Worm (Caenorhabditis elegans) whole organism, L4 larva: ENCODE results near the gene B0272.4.

Source experiments
- F49E8.2 ChIP-seq: sonication (generic microtip); optimal IDR thresholded peaks from 2 replicates; lab custom pipeline; 2016; ENCODE audit warnings: missing compliant biosample characterization, mild to moderate bottlenecking, missing genetic modification characterization, borderline replicate concordance
- T26A8.4 ChIP-seq: fragments of 200-800 bp; sonication (Bioruptor generic); IDR thresholded peaks from 2 replicates; pipeline ENCODE4 v1.3.6; 2022; ENCODE audit warnings: missing genetic modification characterization, missing compliant biosample characterization
- aha-1 ChIP-seq: fragments of 150-350 bp; peaks from one replicate; lab custom pipeline; 2014; ENCODE audit warnings: missing biosample characterization, missing genetic modification characterization
- attf-4 ChIP-seq: sonication (generic microtip); optimal IDR thresholded peaks from 3 replicates; lab custom pipeline; 2017; ENCODE audit warnings: missing biosample characterization, missing genetic modification characterization
- ceh-20 ChIP-seq: fragments of 200-800 bp; sonication (Bioruptor generic); IDR thresholded peaks from 2 replicates; pipeline ENCODE4 v1.3.6; 2022; ENCODE audit warnings: missing genetic modification reagents, missing genetic modification characterization, missing compliant biosample characterization
- ctbp-1 ChIP-seq: fragments of 200-800 bp; sonication (Bioruptor generic); IDR thresholded peaks from 2 replicates; pipeline ENCODE4 v1.3.6; 2022; ENCODE audit warnings: missing genetic modification reagents, missing genetic modification characterization, missing compliant biosample characterization
- daf-12 ChIP-seq: fragments of 150-350 bp; optimal IDR thresholded peaks from 2 replicates; lab custom pipeline; 2014; ENCODE audit warnings: missing biosample characterization, missing genetic modification reagents, missing genetic modification characterization
- daf-16 ChIP-seq, 3 experiments: sonication (generic microtip); optimal IDR thresholded peaks; 2 replicates each; lab custom pipeline; 2016 to 2017; ENCODE audit warnings: missing genetic modification characterization in 3 of 3, missing genetic modification reagents in 3 of 3, mild to moderate bottlenecking in 2 of 3, missing compliant biosample characterization in 2 of 3, missing biosample characterization in 1 of 3, moderate library complexity in 1 of 3
- daf-19 ChIP-seq: fragments of 200-800 bp; sonication (Bioruptor generic); conservative IDR thresholded peaks from 2 replicates; pipeline ENCODE4 v1.3.6; 2022; ENCODE audit warnings: missing genetic modification characterization, missing compliant biosample characterization
- dmd-6 ChIP-seq: fragments of 200-800 bp; sonication (Bioruptor generic); IDR thresholded peaks from 2 replicates; pipeline ENCODE4 v1.3.6; 2022; ENCODE audit warnings: missing genetic modification reagents, missing genetic modification characterization, missing compliant biosample characterization
- dmd-8 ChIP-seq: fragments of 200-800 bp; sonication (Bioruptor generic); IDR thresholded peaks from 2 replicates; pipeline ENCODE4 v1.3.6; 2022; ENCODE audit warnings: missing genetic modification characterization, missing compliant biosample characterization
- dve-1 ChIP-seq: sonication (generic microtip); optimal IDR thresholded peaks from 2 replicates; lab custom pipeline; 2017; ENCODE audit warnings: antibody characterized with exemption, mild to moderate bottlenecking, missing genetic modification characterization, missing compliant biosample characterization; ENCODE audit not compliant: insufficient read depth
- fos-1 ChIP-seq: fragments of 150-350 bp; optimal IDR thresholded peaks from 2 replicates; lab custom pipeline; 2014; ENCODE audit warnings: missing biosample characterization, missing genetic modification characterization
- hlh-11 ChIP-seq: fragments of 200-800 bp; sonication (Bioruptor generic); optimal IDR thresholded peaks from 2 replicates; lab custom pipeline; 2018; ENCODE audit warnings: mild to moderate bottlenecking, missing genetic modification characterization, missing compliant biosample characterization
- hlh-30 ChIP-seq: sonication (generic microtip); optimal IDR thresholded peaks from 2 replicates; lab custom pipeline; 2017; ENCODE audit warnings: antibody characterized with exemption, mild to moderate bottlenecking, missing genetic modification characterization, missing compliant biosample characterization; ENCODE audit not compliant: insufficient read depth
- jun-1 ChIP-seq: fragments of 150-350 bp; optimal IDR thresholded peaks from 2 replicates; lab custom pipeline; 2014; ENCODE audit warnings: missing biosample characterization, missing genetic modification reagents, missing genetic modification characterization
- lin-38 ChIP-seq: fragments of 200-800 bp; sonication (Bioruptor generic); IDR thresholded peaks from 2 replicates; pipeline ENCODE4 v1.3.6; 2022; ENCODE audit warnings: missing genetic modification reagents, missing genetic modification characterization, missing compliant biosample characterization
- lin-39 ChIP-seq: fragments of 150-350 bp; optimal IDR thresholded peaks from 2 replicates; lab custom pipeline; 2014; ENCODE audit warnings: missing biosample characterization, missing genetic modification reagents, missing genetic modification characterization
- madf-9 ChIP-seq: fragments of 200-800 bp; sonication (Bioruptor generic); conservative IDR thresholded peaks from 2 replicates; pipeline ENCODE4 v1.3.6; 2022; ENCODE audit warnings: missing genetic modification reagents, missing genetic modification characterization, missing compliant biosample characterization
- mep-1 ChIP-seq: fragments of 150-350 bp; sonication (generic microtip); optimal IDR thresholded peaks from 3 replicates; lab custom pipeline; 2014; ENCODE audit warnings: missing biosample characterization, missing genetic modification characterization
- nhr-111 ChIP-seq: fragments of 200-800 bp; sonication (Bioruptor generic); optimal IDR thresholded peaks from 2 replicates; lab custom pipeline; 2018; ENCODE audit warnings: mild to moderate bottlenecking, missing genetic modification characterization, missing compliant biosample characterization
- nhr-28 ChIP-seq: fragments of 150-350 bp; optimal IDR thresholded peaks from 2 replicates; lab custom pipeline; 2014; ENCODE audit warnings: missing biosample characterization, missing genetic modification characterization
- nhr-48 ChIP-seq: sonication (generic microtip); optimal IDR thresholded peaks from 2 replicates; lab custom pipeline; 2016; ENCODE audit warnings: mild to moderate bottlenecking, missing genetic modification characterization, missing compliant biosample characterization
- php-3 ChIP-seq: fragments of 200-800 bp; sonication (Bioruptor generic); IDR thresholded peaks from 2 replicates; pipeline ENCODE4 v1.3.6; 2022; ENCODE audit warnings: missing genetic modification reagents, missing genetic modification characterization, missing compliant biosample characterization
- pqm-1 ChIP-seq: sonication (generic microtip); optimal IDR thresholded peaks from 2 replicates; lab custom pipeline; 2017; ENCODE audit warnings: missing biosample characterization, missing genetic modification characterization
- tag-97 ChIP-seq: fragments of 200-800 bp; sonication (Bioruptor generic); IDR thresholded peaks from 2 replicates; pipeline ENCODE4 v1.3.6; 2022; ENCODE audit warnings: missing genetic modification characterization, missing compliant biosample characterization
- unc-39 ChIP-seq: sonication (generic microtip); optimal IDR thresholded peaks from 2 replicates; lab custom pipeline; 2017; ENCODE audit warnings: missing biosample characterization, missing genetic modification characterization
- unc-62 ChIP-seq, 3 experiments: fragments of 150-350 bp in 1 of 3; sonication (generic microtip); optimal IDR thresholded peaks in 2 of 3; peaks in 1 of 3; 1 replicate in 1 of 3; 2 replicates in 2 of 3; lab custom pipeline; 2014 to 2017; ENCODE audit warnings: missing biosample characterization in 3 of 3, missing genetic modification characterization in 3 of 3, missing genetic modification reagents in 3 of 3, missing genotype in 1 of 3
- vab-7 ChIP-seq: fragments of 200-800 bp; sonication (Bioruptor generic); IDR thresholded peaks from 2 replicates; pipeline ENCODE4 v1.3.6; 2022; ENCODE audit warnings: missing genetic modification reagents, missing genetic modification characterization, missing compliant biosample characterization
- zfp-2 ChIP-seq: sonication (generic microtip); optimal IDR thresholded peaks from 2 replicates; lab custom pipeline; 2016; ENCODE audit warnings: mild to moderate bottlenecking, missing genetic modification characterization, missing compliant biosample characterization

The B0272.4 gene

DNA sequence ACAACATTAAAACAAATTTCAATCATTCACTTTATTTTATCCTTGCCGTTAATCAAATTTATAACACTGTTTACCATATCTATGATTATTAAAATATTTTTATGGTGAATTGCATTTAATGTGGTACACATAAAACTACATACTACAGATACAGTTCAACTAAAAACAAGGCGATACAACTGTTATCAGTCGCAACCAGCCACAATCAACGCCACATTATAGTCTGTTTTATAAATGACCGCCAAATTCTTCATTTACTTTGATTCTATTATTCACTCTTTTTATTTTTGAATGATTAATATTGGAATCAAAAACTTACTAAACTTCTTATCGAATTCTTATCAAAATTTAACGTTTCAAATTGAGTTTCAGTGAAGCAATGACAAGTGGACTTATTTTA is at the start of gene B0272.4:
B0272.4 (plus strand) TSS at position 373 of the 400 bp plus-strand sequence.
- TF ChIP-seq php-3 (GFP tag; lab: Robert Waterston, UW) (peak; percentile 96), nhr-111 (GFP tag; lab: Kevin White, UChicago) (no peak), mep-1 (tag; lab: Kevin White, UChicago) (peak; percentile 35), nhr-28 (tag; lab: Kevin White, UChicago) (peak; percentile 97), F49E8.2 (no peak), ceh-20 (peak; percentile 44; the same call in 1 of the 2 replicates), dve-1 (tag; lab: Kevin White, UChicago) (peak; percentile 76), daf-19 (no peak), unc-39 (tag; lab: Kevin White, UChicago) (no peak), hlh-30 (tag; lab: Kevin White, UChicago) (no peak), hlh-11 (tag; lab: Kevin White, UChicago) (peak; percentile 47), vab-7 (GFP tag; lab: Robert Waterston, UW) (no peak), attf-4 (tag; lab: Kevin White, UChicago) (no peak), pqm-1 (peak; percentile 63), dmd-6 (GFP tag; lab: Robert Waterston, UW) (peak; percentile 42), daf-16 (GFP tag; optimal IDR thresholded peaks at IDR 0.05; lab: Kevin White, UChicago) (no peak), daf-16 (tag; optimal IDR thresholded peaks at IDR 0.05; lab: Kevin White, UChicago) (peak; percentile 95)
- TF ChIP-seq, all 104 proteins: peak for 9

- TF ChIP-seq nhr-48 (tag; lab: Kevin White, UChicago) (no peak), dmd-8 (GFP tag; lab: Robert Waterston, UW) (no peak), lin-38 (no peak), ctbp-1 (GFP tag; lab: Robert Waterston, UW) (no peak), madf-9 (GFP tag; lab: Robert Waterston, UW) (no peak)
Measured at ce11 chrX:9387041-9387440, 41.2 kb upstream of the B0272.4 start, which contains the start of gene C23F12.4. Gene C23F12.4, plus strand, starts transcription at chrX:9387341.

ce11 chrX:9388686-9389085 is 39.5 kb upstream of the B0272.4 start:
- TF ChIP-seq aha-1 (tag; lab: Kevin White, UChicago) (peak; percentile 93), F49E8.2 (no peak)

- TF ChIP-seq jun-1 (tag; lab: Kevin White, UChicago) (no peak), ceh-20 (no peak)
- TF ChIP-seq, all 104 proteins: peak for 0
Measured at ce11 chrX:9391345-9391744, 36.9 kb upstream of the B0272.4 start, which contains the start of gene C23F12.3. Gene C23F12.3, plus strand, starts transcription at chrX:9391645.

DNA sequence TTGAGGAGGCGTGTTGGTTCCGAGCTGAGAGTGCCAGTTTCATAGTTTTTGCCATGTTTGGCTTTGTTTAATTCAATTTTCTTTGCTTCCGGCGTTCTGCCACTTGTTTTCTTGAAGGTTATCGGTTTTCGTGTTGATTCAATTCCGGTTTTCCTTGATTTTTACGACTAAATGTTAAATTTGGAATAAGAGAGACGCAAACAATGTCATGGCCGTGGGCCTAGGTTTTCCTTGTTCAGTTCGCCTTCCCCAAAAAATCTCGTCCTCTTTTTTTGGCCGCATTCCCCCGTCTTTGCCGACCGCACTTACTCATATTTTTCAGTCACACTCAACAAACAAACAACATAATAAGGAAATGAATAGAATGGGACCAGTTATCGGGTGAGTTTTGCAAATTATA is 34.5 kb upstream of the B0272.4 start, which contains the start of gene C23F12.9:
C23F12.9 (plus strand) TSS at position 301 of the 400 bp plus-strand sequence.
- TF ChIP-seq daf-12 (tag; lab: Kevin White, UChicago), result no peak
- TF ChIP-seq vab-7 (GFP tag; lab: Robert Waterston, UW), result no peak
- TF ChIP-seq lin-39 (tag; lab: Kevin White, UChicago), result no peak
- TF ChIP-seq tag-97, result no peak
- TF ChIP-seq mep-1 (tag; lab: Kevin White, UChicago), result no peak
- TF ChIP-seq T26A8.4 (GFP tag; lab: Robert Waterston, UW), result no peak
- no peak for TF ChIP-seq F49E8.2

- peak in 1 of 2 experiments; percentile 63 for TF ChIP-seq unc-62 (GFP tag; optimal IDR thresholded peaks at IDR 0.05 in 1 of 2; lab: Kevin White, UChicago)
- no peak for TF ChIP-seq unc-62 (tag; optimal IDR thresholded peaks at IDR 0.05; lab: Kevin White, UChicago)
- peak; percentile 37 for TF ChIP-seq aha-1 (tag; lab: Kevin White, UChicago)
- no peak for TF ChIP-seq fos-1 (tag; lab: Kevin White, UChicago)
- TF ChIP-seq zfp-2 (tag; lab: Kevin White, UChicago), result no peak
Measured at ce11 chrX:9397401-9397800, 30.8 kb upstream of the B0272.4 start, which contains the start of gene fln-2. Gene fln-2, plus strand, starts transcription at chrX:9397701.
